Worm (Caenorhabditis elegans): ENCODE data around the gene cnc-3.

- TF ChIP-seq ztf-4 (tag; optimal IDR thresholded peaks at IDR 0.05) (no peak), zag-1 (tag; optimal IDR thresholded peaks at IDR 0.05) (no peak), unc-39 (tag; optimal IDR thresholded peaks at IDR 0.05) (no peak), nhr-23 (tag; optimal IDR thresholded peaks at IDR 0.05) (no peak), unc-62 (GFP tag; optimal IDR thresholded peaks at IDR 0.05) (no peak), nhr-77 (tag; optimal IDR thresholded peaks at IDR 0.05) (no peak), tbx-2 (tag; optimal IDR thresholded peaks at IDR 0.05) (no peak), nfya-1 (tag; optimal IDR thresholded peaks at IDR 0.05; ENCODE audit: insufficient read depth) (no peak), egl-27 (tag; optimal IDR thresholded peaks at IDR 0.05) (no peak)
These were observed 39.7 kb upstream of the cnc-3 start for ce11 chrV:1408116-1408515.
